Fruit fly (Drosophila melanogaster) whole organism, wandering third instar larva: Measurements from ENCODE around the gene Lsp2.
A peak's percentile ranks its signal among the peaks of the same experiment; 100 is the strongest.

Experiments
- Hr78 ChIP-seq: fragments of >200 bp; optimal IDR thresholded peaks from 2 replicates; lab custom pipeline; 2017; ENCODE audit warnings: missing biosample characterization, missing genetic modification characterization
- Myc ChIP-seq: fragments of >200 bp; optimal IDR thresholded peaks from 2 replicates; lab custom pipeline; 2017
- OdsH ChIP-seq: fragments of 200-800 bp; sonication (Bioruptor generic); optimal IDR thresholded peaks from 2 replicates; lab custom pipeline; 2016; ENCODE audit warnings: missing biosample characterization, mild to moderate bottlenecking, missing genetic modification characterization
- br ChIP-seq: fragments of 200-800 bp; sonication (Bioruptor generic); optimal IDR thresholded peaks from 2 replicates; lab custom pipeline; 2016; ENCODE audit warnings: missing biosample characterization, missing genetic modification characterization
- brk ChIP-seq: fragments of 200-800 bp; sonication (Bioruptor generic); optimal IDR thresholded peaks from 2 replicates; lab custom pipeline; 2016; ENCODE audit warnings: missing biosample characterization, mild to moderate bottlenecking, missing genetic modification characterization
- ey ChIP-seq: fragments of 200-800 bp; sonication (Bioruptor generic); optimal IDR thresholded peaks from 2 replicates; lab custom pipeline; 2016; ENCODE audit warnings: missing biosample characterization, missing genetic modification characterization
- fru ChIP-seq: fragments of 200-800 bp; sonication (Bioruptor generic); optimal IDR thresholded peaks from 3 replicates; lab custom pipeline; 2016; ENCODE audit warnings: missing biosample characterization, mild to moderate bottlenecking, missing genetic modification characterization
- h ChIP-seq: fragments of 200-800 bp; sonication (Bioruptor generic); optimal IDR thresholded peaks from 3 replicates; lab custom pipeline; 2016; ENCODE audit warnings: missing biosample characterization, mild to moderate bottlenecking, missing genetic modification characterization
- lola ChIP-seq: fragments of >200 bp; optimal IDR thresholded peaks from 2 replicates; lab custom pipeline; 2017; ENCODE audit warnings: missing biosample characterization, missing genetic modification characterization
- psq ChIP-seq: fragments of 200-800 bp; sonication (Bioruptor generic); optimal IDR thresholded peaks from 3 replicates; lab custom pipeline; 2017; ENCODE audit warnings: missing biosample characterization, mild to moderate bottlenecking, missing genetic modification characterization, moderate library complexity

DNA sequence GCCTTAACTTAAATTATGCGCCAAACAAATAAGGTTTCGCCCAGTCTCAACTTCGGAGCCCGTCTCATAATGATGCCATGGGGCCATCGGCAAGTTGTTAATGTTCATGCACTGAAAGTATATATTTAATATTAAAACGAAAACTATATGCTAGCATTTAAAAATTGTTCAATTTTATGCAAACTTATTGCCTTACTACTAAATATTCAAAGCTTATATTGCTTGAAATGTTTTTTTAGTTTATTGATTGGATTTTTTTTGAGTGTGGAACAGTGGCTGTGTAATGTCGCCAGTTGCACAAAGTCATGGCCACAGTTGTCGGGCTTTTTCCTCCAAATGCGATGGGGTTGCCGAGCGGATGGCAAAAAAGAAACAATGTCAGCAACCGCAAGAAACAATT, 15.0 kb upstream of the Lsp2 start:
- TF ChIP-seq fru (GFP tag; lab: Kevin White, UChicago) (peak; percentile 80), psq (peak; percentile 50), lola (GFP tag; lab: Kevin White, UChicago) (no peak), OdsH (GFP tag; lab: Kevin White, UChicago) (peak; percentile 77), br (GFP tag; lab: Kevin White, UChicago) (peak; percentile 79), h (GFP tag; lab: Kevin White, UChicago) (peak; percentile 82), ey (GFP tag; lab: Kevin White, UChicago) (peak; percentile 68), Hr78 (GFP tag; lab: Kevin White, UChicago) (no peak), brk (GFP tag; lab: Kevin White, UChicago) (peak; percentile 71), Myc (lab: Kevin White, UChicago) (no peak)
